Worm (Caenorhabditis elegans): ENCODE data around the gene Y43C5A.7.

ce11 chrIV:10288575-10288974 is 11.5 kb downstream of the Y43C5A.7 start:
- TF ChIP-seq fkh-10 (GFP tag; optimal IDR thresholded peaks at IDR 0.05) (no peak), Y22D7AL.16 (tag; optimal IDR thresholded peaks at IDR 0.05) (no peak), dmd-4 (tag; optimal IDR thresholded peaks at IDR 0.05; ENCODE audit: borderline replicate concordance) (no peak)

Data from whole organism, late embryonic.